Worm (Caenorhabditis elegans): ENCODE results near the gene pnp-1.

DNA sequence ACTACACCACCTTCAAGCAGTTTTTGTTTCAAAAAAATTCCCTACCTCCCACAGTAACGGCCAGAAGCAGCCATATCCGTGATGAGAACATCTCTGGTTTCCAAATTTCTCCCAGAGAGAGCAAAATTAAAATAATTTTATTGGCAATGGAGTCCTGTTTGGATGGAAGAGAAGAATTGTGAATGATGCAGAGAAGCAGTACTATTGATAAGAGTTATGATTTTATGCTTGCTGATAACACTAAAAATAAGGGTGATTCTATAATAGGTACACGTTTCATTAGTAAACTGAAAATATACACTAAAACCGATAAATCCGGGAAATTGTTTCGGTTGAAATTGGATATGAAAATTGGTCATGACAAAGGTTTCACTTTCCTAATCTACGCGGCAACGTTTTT, 22.3 kb upstream of the pnp-1 start, which contains the start of gene dsc-4:
- no peak for TF ChIP-seq him-1 (tag; optimal IDR thresholded peaks at IDR 0.05)
- no peak for TF ChIP-seq W03F9.2 (tag; optimal IDR thresholded peaks at IDR 0.05)
- no peak for TF ChIP-seq dao-5 (tag; optimal IDR thresholded peaks at IDR 0.05)
